Worm (Caenorhabditis elegans) whole organism, L4 larva: ENCODE results near the gene grwd-1.

ENCODE experiments used
- F44E2.7 ChIP-seq: fragments of 200-800 bp; sonication (Bioruptor generic); IDR thresholded peaks from 2 replicates; pipeline ENCODE4 v2.1.2; 2022; ENCODE audit warnings: missing genetic modification characterization, missing compliant biosample characterization
- T20F7.1 ChIP-seq: fragments of 200-800 bp; sonication (Bioruptor generic); optimal IDR thresholded peaks from 2 replicates; lab custom pipeline; 2018; ENCODE audit warnings: mild to moderate bottlenecking, missing genetic modification characterization, missing compliant biosample characterization
- ama-1 ChIP-seq: fragments of 150-350 bp; optimal IDR thresholded peaks from 2 replicates; lab custom pipeline; 2014; ENCODE audit warnings: inconsistent platforms, mixed read lengths
- egl-27 ChIP-seq: sonication (generic microtip); optimal IDR thresholded peaks from 3 replicates; lab custom pipeline; 2017; ENCODE audit warnings: missing biosample characterization, missing genetic modification reagents, missing genetic modification characterization
- fkh-10 ChIP-seq: fragments of 150-350 bp; optimal IDR thresholded peaks from 2 replicates; lab custom pipeline; 2014; ENCODE audit warnings: missing biosample characterization, missing genetic modification reagents, missing genetic modification characterization
- madf-5 ChIP-seq, 2 experiments: fragments of 200-800 bp; sonication (Bioruptor generic); IDR thresholded peaks; 2 replicates each; pipeline ENCODE4 v1.3.6; 2022; ENCODE audit warnings: missing compliant biosample characterization in 2 of 2, missing genetic modification characterization in 2 of 2
- madf-9 ChIP-seq: fragments of 200-800 bp; sonication (Bioruptor generic); conservative IDR thresholded peaks from 2 replicates; pipeline ENCODE4 v1.3.6; 2022; ENCODE audit warnings: missing genetic modification reagents, missing genetic modification characterization, missing compliant biosample characterization
- mdt-29 ChIP-seq: fragments of 200-800 bp; sonication (Bioruptor generic); IDR thresholded peaks from 2 replicates; pipeline ENCODE4 v1.3.6; 2022; ENCODE audit warnings: missing genetic modification reagents, missing genetic modification characterization, missing compliant biosample characterization
- nhr-25 ChIP-seq: sonication (generic microtip); optimal IDR thresholded peaks from 2 replicates; lab custom pipeline; 2017; ENCODE audit warnings: missing genetic modification characterization, mild to moderate bottlenecking, missing compliant biosample characterization, antibody characterized with exemption, moderate library complexity, borderline replicate concordance; ENCODE audit not compliant: insufficient read depth
- nhr-6 ChIP-seq: fragments of 150-350 bp; optimal IDR thresholded peaks from 2 replicates; lab custom pipeline; 2014; ENCODE audit warnings: missing biosample characterization, missing genetic modification characterization
- nhr-77 ChIP-seq: fragments of 150-350 bp; optimal IDR thresholded peaks from 2 replicates; lab custom pipeline; 2014; ENCODE audit warnings: missing biosample characterization, missing genetic modification characterization
- zfp-2 ChIP-seq: sonication (generic microtip); optimal IDR thresholded peaks from 2 replicates; lab custom pipeline; 2016; ENCODE audit warnings: mild to moderate bottlenecking, missing genetic modification characterization, missing compliant biosample characterization

DNA sequence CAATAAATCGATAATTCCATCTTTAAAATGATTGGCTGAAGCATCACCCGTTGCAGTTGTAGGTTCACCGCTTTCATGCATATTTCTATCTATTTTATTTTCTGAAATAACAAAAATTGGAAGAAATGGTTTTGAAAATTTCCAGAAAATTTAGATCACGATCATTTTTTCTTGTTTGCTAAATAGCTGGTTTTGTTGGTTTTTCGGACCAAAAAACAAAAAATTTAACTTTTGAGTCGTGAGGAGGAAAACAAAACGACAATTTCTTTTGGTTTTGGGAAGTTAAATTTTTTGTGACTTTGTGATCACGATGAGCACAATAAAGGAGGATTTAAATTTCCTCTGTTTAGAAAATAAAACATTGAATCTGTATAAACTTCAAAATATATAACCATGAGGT lies 11.9 kb downstream of the grwd-1 start, which contains the start of gene T10F2.2:
- TF ChIP-seq nhr-6 (tag; lab: Kevin White, UChicago) (no peak), F44E2.7 (no peak), ama-1 (no peak), madf-9 (GFP tag; lab: Robert Waterston, UW) (no peak), nhr-77 (no peak), mdt-29 (GFP tag; lab: Robert Waterston, UW) (no peak), fkh-10 (GFP tag; lab: Kevin White, UChicago) (no peak), egl-27 (no peak), T20F7.1 (GFP tag; lab: Kevin White, UChicago) (no peak), zfp-2 (tag; lab: Kevin White, UChicago) (no peak), nhr-25 (tag; lab: Kevin White, UChicago) (no peak), madf-5 (GFP tag; IDR thresholded peaks at IDR 0.05; lab: Robert Waterston, UW) (no peak)
